Fruit fly (Drosophila melanogaster) whole organism, prepupa: ENCODE results near the gene CG8541.

Source experiments
- CG3032 ChIP-seq: fragments of 200-800 bp; optimal IDR thresholded peaks from 2 replicates; lab custom pipeline; 2019; ENCODE audit warnings: missing biosample characterization, mild to moderate bottlenecking, missing genetic modification characterization, moderate library complexity
- CG6276 ChIP-seq: fragments of 200-800 bp; sonication (Bioruptor generic); optimal IDR thresholded peaks from 2 replicates; lab custom pipeline; 2017; ENCODE audit warnings: missing biosample characterization, mild to moderate bottlenecking, missing genetic modification characterization
- CG6792 ChIP-seq: fragments of 200-800 bp; sonication (Bioruptor generic); optimal IDR thresholded peaks from 3 replicates; lab custom pipeline; 2016; ENCODE audit warnings: missing biosample characterization, missing genetic modification characterization
- CG6854 ChIP-seq: fragments of 200-800 bp; sonication (Bioruptor generic); optimal IDR thresholded peaks from 2 replicates; lab custom pipeline; 2017; ENCODE audit warnings: missing biosample characterization, mild to moderate bottlenecking, missing genetic modification characterization
- CG7368 ChIP-seq: fragments of 200-800 bp; sonication (Bioruptor generic); optimal IDR thresholded peaks from 3 replicates; lab custom pipeline; 2016; ENCODE audit warnings: missing biosample characterization, missing genetic modification characterization
- CG8632 ChIP-seq: fragments of 200-800 bp; sonication (Bioruptor generic); optimal IDR thresholded peaks from 3 replicates; lab custom pipeline; 2016; ENCODE audit warnings: missing biosample characterization, missing genetic modification characterization
- OdsH ChIP-seq: fragments of 200-800 bp; sonication (Bioruptor generic); optimal IDR thresholded peaks from 3 replicates; lab custom pipeline; 2016; ENCODE audit warnings: missing biosample characterization, missing genetic modification characterization
- Sox102F ChIP-seq: fragments of 200-800 bp; sonication (Bioruptor generic); optimal IDR thresholded peaks from 2 replicates; lab custom pipeline; 2016; ENCODE audit warnings: missing biosample characterization, mild to moderate bottlenecking, missing genetic modification characterization
- Sox14 ChIP-seq: fragments of 200-800 bp; sonication (Bioruptor generic); optimal IDR thresholded peaks from 3 replicates; lab custom pipeline; 2016; ENCODE audit warnings: missing biosample characterization, missing genetic modification characterization
- acj6 ChIP-seq: fragments of 200-800 bp; sonication (Bioruptor generic); optimal IDR thresholded peaks from 3 replicates; lab custom pipeline; 2016; ENCODE audit warnings: missing biosample characterization, missing genetic modification characterization
- lz ChIP-seq: fragments of 200-800 bp; sonication (Bioruptor generic); optimal IDR thresholded peaks from 3 replicates; lab custom pipeline; 2016; ENCODE audit warnings: missing biosample characterization, missing genetic modification characterization
- ss ChIP-seq, 2 experiments: fragments of 200-800 bp; sonication (Bioruptor generic); optimal IDR thresholded peaks; 2 replicates in 1 of 2; 3 replicates in 1 of 2; lab custom pipeline; 2017 to 2018; ENCODE audit warnings: mild to moderate bottlenecking in 2 of 2, missing biosample characterization in 2 of 2, missing genetic modification characterization in 2 of 2, moderate library complexity in 1 of 2
- vri ChIP-seq: fragments of 200-800 bp; sonication (Bioruptor generic); optimal IDR thresholded peaks from 3 replicates; lab custom pipeline; 2016; ENCODE audit warnings: missing biosample characterization, mild to moderate bottlenecking, missing genetic modification characterization

- TF ChIP-seq OdsH (GFP tag; lab: Kevin White, UChicago) (no peak), vri (GFP tag; lab: Kevin White, UChicago) (no peak), acj6 (no peak), Sox14 (GFP tag; lab: Kevin White, UChicago) (no peak), CG7368 (GFP tag; lab: Kevin White, UChicago) (no peak), ss (GFP tag; optimal IDR thresholded peaks at IDR 0.05; lab: Kevin White, UChicago) (no peak), lz (GFP tag; lab: Kevin White, UChicago) (no peak), Sox102F (GFP tag; lab: Kevin White, UChicago) (no peak), CG3032 (tag; lab: Kevin White, UChicago) (no peak), CG6792 (GFP tag; lab: Kevin White, UChicago) (no peak), CG6276 (GFP tag; lab: Kevin White, UChicago) (no peak), CG8632 (GFP tag; lab: Kevin White, UChicago) (no peak), CG6854 (no peak)
Observed at dm6 chr3L:7432265-7432664, 39.1 kb upstream of the CG8541 start.
